Worm (Caenorhabditis elegans) whole organism, midembryonic: Measurements from ENCODE around the gene F17C8.6.

Experiments
- T22C8.4 ChIP-seq: fragments of 200-800 bp; sonication (Bioruptor generic); IDR thresholded peaks from 2 replicates; pipeline ENCODE4 v1.3.6; 2022; ENCODE audit warnings: missing genetic modification characterization, missing compliant biosample characterization
- flt-1 ChIP-seq: fragments of 200-800 bp; sonication (Bioruptor generic); IDR thresholded peaks from 2 replicates; pipeline ENCODE4 v1.3.6; 2022; ENCODE audit warnings: missing genetic modification characterization, missing compliant biosample characterization
- med-1 ChIP-seq: sonication (generic microtip); optimal IDR thresholded peaks from 2 replicates; lab custom pipeline; 2017; ENCODE audit warnings: missing genetic modification characterization, mild to moderate bottlenecking, missing compliant biosample characterization, antibody characterized with exemption, missing genetic modification reagents; ENCODE audit not compliant: insufficient read depth
- ref-1 ChIP-seq: fragments of 200-800 bp; sonication (Bioruptor generic); conservative IDR thresholded peaks from 2 replicates; pipeline ENCODE4 v1.3.6; 2022; ENCODE audit warnings: missing genetic modification reagents, missing genetic modification characterization, missing compliant biosample characterization
- tab-1 ChIP-seq: fragments of 200-800 bp; sonication (Bioruptor generic); IDR thresholded peaks from 2 replicates; pipeline ENCODE4 v1.3.6; 2022; ENCODE audit warnings: missing genetic modification characterization, missing compliant biosample characterization

DNA sequence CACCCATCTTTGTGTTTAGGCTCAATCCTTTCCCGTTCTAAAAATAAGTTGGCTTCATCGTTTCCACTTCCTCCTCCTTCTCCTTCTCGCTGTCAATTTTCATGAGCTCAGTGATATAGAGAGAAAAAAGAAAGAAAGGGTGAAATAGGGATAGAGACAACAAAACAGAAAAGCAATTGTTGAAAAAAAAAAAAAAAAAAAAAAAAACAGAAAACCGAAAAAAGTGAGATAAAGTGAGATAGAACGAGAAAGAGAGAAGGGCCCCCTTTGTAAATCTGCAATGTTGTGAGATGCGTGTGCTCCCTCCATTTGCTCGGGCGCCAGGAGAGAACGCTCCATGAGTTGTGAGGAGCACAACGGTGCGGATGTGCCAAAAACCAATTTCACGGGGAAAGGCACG is 21.9 kb downstream of the F17C8.6 start:
- TF ChIP-seq ref-1 (GFP tag; lab: Robert Waterston, UW) (no peak), med-1 (GFP tag; lab: Kevin White, UChicago) (no peak), flt-1 (0 out of 2 replicates have a peak, but pooled peaks have one; percentile 44), tab-1 (GFP tag; lab: Robert Waterston, UW) (no peak), T22C8.4 (GFP tag; lab: Robert Waterston, UW) (no peak)
